Fruit fly (Drosophila melanogaster) whole organism, prepupa: ENCODE results near the gene CG11350.

Experiments used
- CG6276 ChIP-seq: fragments of 200-800 bp; sonication (Bioruptor generic); optimal IDR thresholded peaks from 2 replicates; lab custom pipeline; 2017; ENCODE audit warnings: missing biosample characterization, mild to moderate bottlenecking, missing genetic modification characterization
- CG6792 ChIP-seq: fragments of 200-800 bp; sonication (Bioruptor generic); optimal IDR thresholded peaks from 3 replicates; lab custom pipeline; 2016; ENCODE audit warnings: missing biosample characterization, missing genetic modification characterization
- CG6808 ChIP-seq: fragments of 200-800 bp; sonication (Bioruptor generic); optimal IDR thresholded peaks from 3 replicates; lab custom pipeline; 2017; ENCODE audit warnings: missing biosample characterization, missing genetic modification characterization, mild to moderate bottlenecking, moderate library complexity, missing genetic modification reagents
- CG8319 ChIP-seq: fragments of 200-800 bp; sonication (Bioruptor generic); optimal IDR thresholded peaks from 3 replicates; lab custom pipeline; 2016; ENCODE audit warnings: missing biosample characterization, missing genetic modification characterization
- CG8632 ChIP-seq: fragments of 200-800 bp; sonication (Bioruptor generic); optimal IDR thresholded peaks from 3 replicates; lab custom pipeline; 2016; ENCODE audit warnings: missing biosample characterization, missing genetic modification characterization
- Eip78C ChIP-seq: fragments of 200-800 bp; sonication (Bioruptor generic); peaks from one replicate; lab custom pipeline; 2016; ENCODE audit warnings: missing biosample characterization, missing genetic modification characterization
- Smox ChIP-seq: fragments of 200-800 bp; sonication (Bioruptor generic); optimal IDR thresholded peaks from 3 replicates; lab custom pipeline; 2016; ENCODE audit warnings: missing biosample characterization, missing genetic modification characterization
- Sox14 ChIP-seq: fragments of 200-800 bp; sonication (Bioruptor generic); optimal IDR thresholded peaks from 3 replicates; lab custom pipeline; 2016; ENCODE audit warnings: missing biosample characterization, missing genetic modification characterization
- cyc ChIP-seq: fragments of 200-800 bp; sonication (Bioruptor generic); optimal IDR thresholded peaks from 3 replicates; lab custom pipeline; 2016; ENCODE audit warnings: missing biosample characterization, missing genetic modification characterization
- fkh ChIP-seq: fragments of 200-800 bp; sonication (Bioruptor generic); optimal IDR thresholded peaks from 3 replicates; lab custom pipeline; 2017; ENCODE audit warnings: missing biosample characterization, mild to moderate bottlenecking, missing genetic modification characterization, moderate library complexity

The CG11350 gene

DNA sequence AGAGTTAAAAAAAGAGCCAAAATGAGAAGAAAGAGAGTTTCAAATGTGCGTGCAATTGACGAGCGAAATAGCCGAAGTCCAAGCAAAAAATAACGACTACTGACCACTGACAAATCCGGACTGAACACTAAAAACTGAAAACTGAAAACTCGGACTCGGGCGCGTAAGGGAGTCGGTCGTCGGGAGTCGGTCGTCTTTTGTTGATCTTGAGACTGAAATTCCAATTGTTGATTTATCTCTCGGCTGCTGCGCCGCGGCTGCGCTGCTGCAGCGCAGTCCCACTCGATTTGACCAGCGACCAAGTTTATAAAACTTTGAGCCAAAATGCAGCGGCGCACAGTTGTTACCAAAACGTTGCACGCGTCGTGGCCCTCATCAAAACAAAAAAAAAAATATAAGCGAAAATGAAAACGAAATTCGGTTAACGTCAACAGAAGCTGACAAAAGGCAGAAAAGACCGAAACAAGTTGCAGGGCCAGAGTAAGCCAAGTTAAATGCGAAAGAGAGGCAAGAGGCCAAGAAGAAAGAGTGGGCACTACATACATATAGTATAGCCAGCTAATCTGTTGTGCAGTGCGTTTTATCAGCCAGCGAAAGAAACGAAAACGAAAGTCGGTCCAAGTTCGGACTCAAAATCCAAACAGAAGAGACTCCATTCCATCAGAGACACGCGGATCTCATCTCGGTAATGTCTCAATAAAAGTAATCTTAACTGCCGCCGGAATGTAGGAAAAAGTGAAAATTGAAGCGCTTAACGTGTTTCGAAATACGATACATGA is 50.4 kb downstream of the CG11350 start, which contains the start of gene CG11353 (continued):
- TF ChIP-seq CG6792: no peak
- no peak for TF ChIP-seq CG8319 (GFP tag; lab: Kevin White, UChicago)
- TF ChIP-seq Sox14: no peak
- no peak for TF ChIP-seq cyc
- TF ChIP-seq CG6808: no peak
- TF ChIP-seq Smox (GFP tag; lab: Kevin White, UChicago): no peak

DNA sequence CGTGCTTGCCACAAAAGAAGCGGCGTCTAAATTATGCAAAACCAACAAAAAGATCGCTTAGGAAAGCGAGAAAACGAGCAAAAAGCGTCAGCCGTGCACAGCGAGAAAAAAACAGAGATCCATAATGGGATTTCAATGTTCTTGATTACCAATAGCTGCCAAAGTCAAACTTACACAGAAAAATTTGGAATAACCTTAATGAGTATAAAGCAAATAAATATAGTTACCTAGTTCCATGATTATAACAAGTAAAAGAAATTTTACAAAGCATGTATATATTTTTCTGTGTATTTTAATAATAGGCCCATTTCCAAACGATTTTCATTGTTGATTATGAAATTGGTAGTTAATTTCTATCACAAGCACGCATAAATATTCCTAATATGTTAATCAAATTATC is 51.3 kb downstream of the CG11350 start:
- no peak for TF ChIP-seq fkh (GFP tag; lab: Kevin White, UChicago)
- no peak for TF ChIP-seq CG8632 (GFP tag; lab: Kevin White, UChicago)
- peak; percentile 37 for TF ChIP-seq Eip78C (GFP tag; lab: Kevin White, UChicago)
- TF ChIP-seq CG6276: no peak
